Worm (Caenorhabditis elegans) whole organism, L1 larva: ENCODE results near the gene F58D12.3.

Experiments used
- blmp-1 ChIP-seq: fragments of 150-350 bp; optimal IDR thresholded peaks from 2 replicates; lab custom pipeline; 2014; ENCODE audit warnings: missing biosample characterization, missing genetic modification characterization
- nhr-237 ChIP-seq: fragments of 150-350 bp; optimal IDR thresholded peaks from 2 replicates; lab custom pipeline; 2014; ENCODE audit warnings: missing biosample characterization, missing genetic modification characterization

- no peak for TF ChIP-seq nhr-237 (tag; lab: Kevin White, UChicago)
- TF ChIP-seq blmp-1 (tag; lab: Kevin White, UChicago), result no peak
These were observed 46.3 kb downstream of the F58D12.3 start, which contains the start of gene D1086.9 for ce11 chrV:14103970-14104369.
